Fruit fly (Drosophila melanogaster): ENCODE measurements around the gene CG32110.

CG32110 gene

DNA sequence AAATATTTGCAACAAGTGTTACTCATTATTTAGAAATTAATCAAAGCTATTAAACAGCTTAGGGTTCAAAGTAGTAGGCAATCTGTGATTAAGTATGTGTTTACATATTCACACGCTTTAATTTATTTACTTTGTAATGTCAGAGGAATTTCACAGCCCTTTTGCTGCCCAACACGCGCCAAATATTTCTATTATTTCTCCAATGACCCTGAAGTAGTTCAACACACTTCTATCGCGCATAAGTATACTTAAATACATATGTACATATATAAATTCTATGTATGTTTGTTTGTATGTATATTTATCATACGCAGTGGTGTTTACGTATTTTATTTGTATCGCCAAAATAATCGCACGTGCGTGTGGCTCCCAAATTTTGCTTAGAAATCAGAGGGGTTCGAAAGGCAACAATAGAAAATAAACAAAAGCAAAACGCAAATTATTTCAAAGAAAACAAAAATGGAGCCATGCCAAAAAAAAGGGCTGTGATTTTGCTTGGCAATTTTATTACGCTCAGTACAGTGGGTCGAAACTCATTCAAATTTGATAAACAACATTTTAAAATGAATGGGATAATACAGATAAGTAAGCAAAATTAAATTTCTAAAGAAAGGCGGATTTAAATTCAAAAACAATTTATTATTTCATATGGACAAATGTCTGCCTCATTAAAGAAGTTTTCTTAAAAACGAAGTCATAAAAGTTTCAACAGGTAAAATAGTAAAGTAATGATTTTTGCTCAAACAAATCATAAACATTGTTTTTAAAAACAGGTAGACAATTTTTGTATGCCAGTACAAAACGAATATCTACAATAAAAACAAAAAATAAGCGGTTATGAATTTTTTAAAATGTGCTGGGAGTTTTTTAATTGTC, 5.1 kb upstream of the CG32110 start (continued):
- peak; percentile 66 for TF ChIP-seq Hmr (GFP tag; optimal IDR thresholded peaks at IDR 0.05)
- TF ChIP-seq dpn (GFP tag; optimal IDR thresholded peaks at IDR 0.05), result peak; percentile 24 to 83
- peak; percentile 54 for TF ChIP-seq dmrt99B (tag; optimal IDR thresholded peaks at IDR 0.05)
- TF ChIP-seq Dek (tag; optimal IDR thresholded peaks at IDR 0.05), result peak; percentile 8
- no peak for TF ChIP-seq Tbp (GFP tag; optimal IDR thresholded peaks at IDR 0.05)
- peak; percentile 64; the same call in 1 of the 2 replicates for TF ChIP-seq CG32532 (GFP tag; IDR thresholded peaks at IDR 0.05)
- peak; percentile 48 for TF ChIP-seq CG4424 (GFP tag; optimal IDR thresholded peaks at IDR 0.05)
- no peak; the same call in 1 of the 2 replicates for TF ChIP-seq CG9215 (GFP tag; IDR thresholded peaks at IDR 0.05)
- peak; percentile 73 for TF ChIP-seq CG6765 (GFP tag; optimal IDR thresholded peaks at IDR 0.05)
- peak; percentile 80 for TF ChIP-seq CG18619 (GFP tag; optimal IDR thresholded peaks at IDR 0.05)
- TF ChIP-seq CG12236 (GFP tag; optimal IDR thresholded peaks at IDR 0.05), result no peak
- peak; percentile 39 for TF ChIP-seq MBD-R2 (GFP tag; IDR thresholded peaks at IDR 0.05)
- TF ChIP-seq CG2116 (GFP tag; optimal IDR thresholded peaks at IDR 0.05), result no peak
- TF ChIP-seq CG17385 (GFP tag; optimal IDR thresholded peaks at IDR 0.05), result peak; percentile 35
- peak; percentile 47 for TF ChIP-seq phol (tag; optimal IDR thresholded peaks at IDR 0.05)
- peak; percentile 38 for TF ChIP-seq Camta (GFP tag; optimal IDR thresholded peaks at IDR 0.05)
- TF ChIP-seq tap (tag; optimal IDR thresholded peaks at IDR 0.05), result peak; percentile 37
- no peak for TF ChIP-seq CG2202 (tag; optimal IDR thresholded peaks at IDR 0.05)

DNA sequence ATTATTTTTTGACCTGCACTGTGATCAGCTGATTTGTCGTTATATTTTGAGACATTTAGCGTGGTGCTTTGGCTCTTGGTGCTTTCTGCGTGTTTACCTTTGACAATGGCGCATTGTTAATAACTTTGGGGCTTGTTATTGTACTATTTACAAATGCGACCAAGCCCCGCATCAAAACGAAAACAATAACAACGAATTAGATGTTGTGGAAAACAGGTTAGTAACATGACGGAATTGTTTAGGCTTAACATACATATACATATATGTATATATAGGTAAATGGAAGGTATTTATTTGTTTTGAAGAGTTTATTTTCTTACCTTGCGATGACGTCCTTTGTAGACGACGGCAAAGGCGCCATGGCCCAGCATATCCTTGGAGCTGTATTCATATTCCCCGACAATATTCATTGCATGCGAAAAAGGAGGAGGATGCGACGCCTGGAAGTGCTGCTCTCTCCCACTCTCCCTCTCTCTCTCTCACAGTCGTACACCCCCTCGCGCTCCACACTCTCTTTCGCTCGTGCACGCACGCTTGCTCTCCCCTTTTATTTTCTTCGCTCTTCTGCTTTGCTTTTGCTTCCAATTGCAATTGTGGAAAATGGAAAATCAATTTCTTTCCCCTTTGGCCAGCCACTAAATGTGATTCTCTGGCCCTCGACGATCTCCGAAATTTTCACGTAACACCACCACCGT, 4.3 kb upstream of the CG32110 start:
- TF ChIP-seq Awh (GFP tag; IDR thresholded peaks at IDR 0.05), result peak; percentile 44
- no peak for TF ChIP-seq HmgD (GFP tag; optimal IDR thresholded peaks at IDR 0.05)
- peak; percentile 52 for TF ChIP-seq nom (GFP tag; optimal IDR thresholded peaks at IDR 0.05)
- peak; percentile 95 to 97 for TF ChIP-seq Trl (optimal IDR thresholded peaks at IDR 0.05)
- TF ChIP-seq Trl (GFP tag; optimal IDR thresholded peaks at IDR 0.05), result no peak
- TF ChIP-seq CG12071 (GFP tag; optimal IDR thresholded peaks at IDR 0.05), result peak; percentile 23
- no peak for TF ChIP-seq esg (GFP tag; conservative IDR thresholded peaks at IDR 0.05)
- 0 out of 4 replicates have a peak, but pooled peaks have one; percentile 78 for TF ChIP-seq chinmo (GFP tag; IDR thresholded peaks at IDR 0.05; ENCODE audit: partially characterized antibody)
- TF ChIP-seq ATbp (GFP tag; optimal IDR thresholded peaks at IDR 0.05), result peak; percentile 38
- TF ChIP-seq onecut (GFP tag; IDR thresholded peaks at IDR 0.05), result peak; percentile 87
- no peak for TF ChIP-seq tup (GFP tag; optimal IDR thresholded peaks at IDR 0.05)
- peak; percentile 20 for TF ChIP-seq CG6765 (GFP tag; optimal IDR thresholded peaks at IDR 0.05)
- no peak for TF ChIP-seq CG42726 (GFP tag; IDR thresholded peaks at IDR 0.05; ENCODE audit: partially characterized antibody)
- TF ChIP-seq Elba2 (GFP tag; optimal IDR thresholded peaks at IDR 0.05), result no peak
- peak; percentile 90 for TF ChIP-seq yki (optimal IDR thresholded peaks at IDR 0.05)
- peak; percentile 30 for TF ChIP-seq CG3281 (GFP tag; optimal IDR thresholded peaks at IDR 0.05)
- 0 out of 3 replicates have a peak, but pooled peaks have one; percentile 47 for TF ChIP-seq CG17361 (GFP tag; IDR thresholded peaks at IDR 0.05)
- TF ChIP-seq Bdp1 (GFP tag; optimal IDR thresholded peaks at IDR 0.05), result no peak
- TF ChIP-seq NFAT (GFP tag; IDR thresholded peaks at IDR 0.05), result 0 out of 2 replicates have a peak, but pooled peaks have one; percentile 16
- peak; percentile 9; the same call in 1 of the 3 replicates for TF ChIP-seq ci (GFP tag; IDR thresholded peaks at IDR 0.05)
- TF ChIP-seq hbn (GFP tag; IDR thresholded peaks at IDR 0.05; ENCODE audit: partially characterized antibody), result 0 out of 2 replicates have a peak, but pooled peaks have one; percentile 28
- TF ChIP-seq CrebB (tag; optimal IDR thresholded peaks at IDR 0.05), result peak; percentile 29
- TF ChIP-seq CG7372 (GFP tag; IDR thresholded peaks at IDR 0.05), result 0 out of 2 replicates have a peak, but pooled peaks have one; percentile 27
- TF ChIP-seq GATAe (GFP tag; conservative IDR thresholded peaks at IDR 0.05), result no peak
- TF ChIP-seq Vsx1 (GFP tag; optimal IDR thresholded peaks at IDR 0.05), result no peak
- peak; percentile 17 for TF ChIP-seq grau (tag; optimal IDR thresholded peaks at IDR 0.05)
- 0 out of 2 replicates have a peak, but pooled peaks have one; percentile 27 for TF ChIP-seq unc-4 (GFP tag; IDR thresholded peaks at IDR 0.05; ENCODE audit: partially characterized antibody)
- TF ChIP-seq Kr (GFP tag; optimal IDR thresholded peaks at IDR 0.05), result no peak
- peak; percentile 20 for TF ChIP-seq fd64A (GFP tag; optimal IDR thresholded peaks at IDR 0.05)
- TF ChIP-seq chm (GFP tag; IDR thresholded peaks at IDR 0.05), result peak; percentile 75

All from whole organism, embryonic.